Worm (Caenorhabditis elegans): ENCODE data around the gene jmjd-3.2.
A peak's percentile ranks its signal among the peaks of the same experiment; 100 is the strongest.

The jmjd-3.2 gene

ce11 chrX:14477338-14477737 lies 29.3 kb downstream of the jmjd-3.2 start (continued):
- no peak for TF ChIP-seq F44E2.7 (GFP tag; IDR thresholded peaks at IDR 0.05)
- no peak for TF ChIP-seq nhr-28 (tag; optimal IDR thresholded peaks at IDR 0.05)
- no peak for TF ChIP-seq ceh-32 (tag; optimal IDR thresholded peaks at IDR 0.05; ENCODE audit: poor library complexity)
- no peak for TF ChIP-seq spr-3 (GFP tag; optimal IDR thresholded peaks at IDR 0.05)

DNA sequence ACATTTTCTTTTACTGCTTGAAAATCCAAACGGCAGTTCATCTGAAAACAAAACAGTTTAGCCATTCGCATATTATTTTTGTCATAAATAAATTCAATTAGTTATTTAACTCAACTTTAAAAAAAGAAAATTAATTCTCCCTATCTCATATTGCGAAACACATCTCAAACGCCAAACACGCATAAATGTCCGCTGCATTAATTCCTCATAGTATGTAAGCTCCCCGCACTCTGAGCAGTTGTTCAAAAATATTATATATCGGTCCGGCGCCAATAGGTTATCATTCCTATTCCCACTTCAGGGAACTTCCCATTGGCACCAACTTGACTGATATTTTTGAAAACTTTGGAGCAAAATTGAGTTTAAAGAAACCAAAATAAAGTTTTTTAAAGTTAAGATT lies 30.2 kb downstream of the jmjd-3.2 start:
- peak; percentile 87 for TF ChIP-seq snpc-4 (tag; optimal IDR thresholded peaks at IDR 0.05)
- TF ChIP-seq mes-2 (tag; optimal IDR thresholded peaks at IDR 0.05; ENCODE audit: poor library complexity, severe bottlenecking): peak; percentile 54
- TF ChIP-seq duxl-1 (tag; optimal IDR thresholded peaks at IDR 0.05; ENCODE audit: poor library complexity): peak; percentile 17
- no peak for TF ChIP-seq T26A8.4 (GFP tag; IDR thresholded peaks at IDR 0.05)
- peak; percentile 65 for TF ChIP-seq F37D6.2 (tag; optimal IDR thresholded peaks at IDR 0.05)
- TF ChIP-seq unc-39 (tag; optimal IDR thresholded peaks at IDR 0.05): no peak
- no peak for TF ChIP-seq saeg-2 (GFP tag; IDR thresholded peaks at IDR 0.05)
- TF ChIP-seq dve-1 (tag; optimal IDR thresholded peaks at IDR 0.05; ENCODE audit: insufficient read depth): peak; percentile 51
- TF ChIP-seq lsy-2 (tag; optimal IDR thresholded peaks at IDR 0.05): peak in 1 of 2 experiments; percentile 73
- TF ChIP-seq lin-29 (GFP tag; IDR thresholded peaks at IDR 0.05): no peak
- TF ChIP-seq hmg-1.1 (GFP tag; IDR thresholded peaks at IDR 0.05): peak; percentile 48
- no peak for TF ChIP-seq R02D3.7 (tag; optimal IDR thresholded peaks at IDR 0.05)

- TF ChIP-seq nhr-25 (tag; optimal IDR thresholded peaks at IDR 0.05; ENCODE audit: borderline replicate concordance, insufficient read depth): peak; percentile 30
- peak; percentile 77 for TF ChIP-seq madf-9 (GFP tag; conservative IDR thresholded peaks at IDR 0.05)
- TF ChIP-seq daf-16 (GFP tag; optimal IDR thresholded peaks at IDR 0.05): peak in 1 of 2 experiments; percentile 72
- peak; percentile 54 for TF ChIP-seq daf-16 (tag; optimal IDR thresholded peaks at IDR 0.05)
- TF ChIP-seq jun-1 (tag; optimal IDR thresholded peaks at IDR 0.05): no peak
- no peak for TF ChIP-seq mdl-1 (tag; optimal IDR thresholded peaks at IDR 0.05)
- peak; percentile 70 for TF ChIP-seq mdt-29 (GFP tag; IDR thresholded peaks at IDR 0.05)
- TF ChIP-seq nhr-6 (tag; optimal IDR thresholded peaks at IDR 0.05): no peak
- no peak for TF ChIP-seq lin-39 (tag; optimal IDR thresholded peaks at IDR 0.05)
- TF ChIP-seq nhr-42 (GFP tag; IDR thresholded peaks at IDR 0.05): peak; percentile 74
- TF ChIP-seq Y48G9A.11 (GFP tag; IDR thresholded peaks at IDR 0.05): peak; percentile 55
- TF ChIP-seq dmd-8 (GFP tag; IDR thresholded peaks at IDR 0.05): peak; percentile 80
- TF ChIP-seq mep-1 (tag; optimal IDR thresholded peaks at IDR 0.05): peak; percentile 38
- no peak; the same call in 1 of the 2 replicates for TF ChIP-seq lin-38 (GFP tag; IDR thresholded peaks at IDR 0.05)
- no peak for TF ChIP-seq R02D3.7 (tag; optimal IDR thresholded peaks at IDR 0.05)
- peak; percentile 81 for TF ChIP-seq lim-7 (GFP tag; IDR thresholded peaks at IDR 0.05)
- peak; percentile 63 for TF ChIP-seq hlh-30 (tag; optimal IDR thresholded peaks at IDR 0.05; ENCODE audit: insufficient read depth)
- TF ChIP-seq duxl-1 (tag; optimal IDR thresholded peaks at IDR 0.05; ENCODE audit: poor library complexity): peak; percentile 64
- TF ChIP-seq Y75B8A.6 (GFP tag; IDR thresholded peaks at IDR 0.05): no peak
- no peak for TF ChIP-seq nhr-111 (GFP tag; optimal IDR thresholded peaks at IDR 0.05)
- peak; percentile 24 for TF ChIP-seq nhr-28 (tag; optimal IDR thresholded peaks at IDR 0.05)
- peak; percentile 72; the same call in 1 of the 2 replicates for TF ChIP-seq mxl-2 (GFP tag; conservative IDR thresholded peaks at IDR 0.05)
- peak; percentile 68 for TF ChIP-seq mes-2 (tag; optimal IDR thresholded peaks at IDR 0.05; ENCODE audit: poor library complexity, severe bottlenecking)
- peak; percentile 2 for TF ChIP-seq ztf-7 (tag; optimal IDR thresholded peaks at IDR 0.05)
- 0 out of 2 replicates have a peak, but pooled peaks have one; percentile 62 for TF ChIP-seq saeg-2 (GFP tag; IDR thresholded peaks at IDR 0.05)
- TF ChIP-seq D1046.2 (GFP tag; IDR thresholded peaks at IDR 0.05): peak; percentile 85; the same call in 1 of the 2 replicates
- TF ChIP-seq hmg-1.1 (GFP tag; IDR thresholded peaks at IDR 0.05): peak; percentile 24
- peak; percentile 24 for TF ChIP-seq mxl-3 (GFP tag; optimal IDR thresholded peaks at IDR 0.05)
- TF ChIP-seq ZK546.5 (tag; optimal IDR thresholded peaks at IDR 0.05): no peak
- TF ChIP-seq aly-2 (tag; optimal IDR thresholded peaks at IDR 0.05): no peak
- no peak for TF ChIP-seq spr-1 (tag; optimal IDR thresholded peaks at IDR 0.05)
- TF ChIP-seq zag-1 (tag; optimal IDR thresholded peaks at IDR 0.05): no peak
- TF ChIP-seq F49E8.2 (tag; optimal IDR thresholded peaks at IDR 0.05; ENCODE audit: borderline replicate concordance): peak; percentile 38
- peak; percentile 25 for TF ChIP-seq hlh-11 (tag; optimal IDR thresholded peaks at IDR 0.05)
- TF ChIP-seq madf-5 (GFP tag; IDR thresholded peaks at IDR 0.05): peak; percentile 36 to 72; a peak in 2 of 4 replicates
These were observed 30.9 kb downstream of the jmjd-3.2 start, which contains the start of gene M163.11 for ce11 chrX:14478743-14479428. Gene M163.11 (plus strand): TSS chrX:14479378.

Measured in whole organism, L4 larva.